Worm (Caenorhabditis elegans) whole organism, young adult: ENCODE results near the gene Y43F8C.5.
A peak's percentile ranks its signal among the peaks of the same experiment; 100 is the strongest.

ENCODE experiments used
- B0261.1 ChIP-seq: sonication (generic microtip); optimal IDR thresholded peaks from 2 replicates; lab custom pipeline; 2016; ENCODE audit warnings: mild to moderate bottlenecking, missing genetic modification characterization, moderate library complexity, missing compliant biosample characterization
- F23B12.7 ChIP-seq: sonication (generic microtip); optimal IDR thresholded peaks from 2 replicates; lab custom pipeline; 2017; ENCODE audit warnings: missing genetic modification characterization, mild to moderate bottlenecking, missing compliant biosample characterization, antibody characterized with exemption, moderate library complexity; ENCODE audit not compliant: insufficient read depth
- F49E8.2 ChIP-seq: sonication (generic microtip); optimal IDR thresholded peaks from 3 replicates; lab custom pipeline; 2017; ENCODE audit warnings: missing genetic modification characterization, mild to moderate bottlenecking, missing compliant biosample characterization, antibody characterized with exemption, moderate library complexity; ENCODE audit not compliant: insufficient read depth
- F55B11.4 ChIP-seq: sonication (generic microtip); optimal IDR thresholded peaks from 2 replicates; lab custom pipeline; 2016; ENCODE audit warnings: missing compliant biosample characterization, missing genetic modification characterization, borderline replicate concordance; ENCODE audit not compliant: insufficient read depth
- T26A5.8 ChIP-seq: sonication (generic microtip); optimal IDR thresholded peaks from 2 replicates; lab custom pipeline; 2016; ENCODE audit warnings: missing genetic modification characterization, missing compliant biosample characterization
- Y53G8AR.9 ChIP-seq: fragments of 200-800 bp; sonication (Bioruptor generic); conservative IDR thresholded peaks from 2 replicates; pipeline ENCODE4 v1.3.6; 2022; ENCODE audit warnings: missing genetic modification reagents, missing genetic modification characterization, missing compliant biosample characterization
- Y95B8A.8 ChIP-seq: fragments of 200-800 bp; sonication (Bioruptor generic); IDR thresholded peaks from 2 replicates; pipeline ENCODE4 v1.3.6; 2022; ENCODE audit warnings: missing genetic modification reagents, missing genetic modification characterization, missing compliant biosample characterization
- attf-3 ChIP-seq: fragments of 200-800 bp; sonication (Bioruptor generic); conservative IDR thresholded peaks from 2 replicates; pipeline ENCODE4 v1.3.6; 2022; ENCODE audit warnings: missing genetic modification reagents, missing genetic modification characterization, missing compliant biosample characterization
- attf-5 ChIP-seq: fragments of 200-800 bp; sonication (Bioruptor generic); optimal IDR thresholded peaks from 2 replicates; lab custom pipeline; 2018; ENCODE audit warnings: mild to moderate bottlenecking, missing genetic modification characterization, missing compliant biosample characterization
- attf-6 ChIP-seq: fragments of 200-800 bp; sonication (Bioruptor generic); IDR thresholded peaks from 2 replicates; pipeline ENCODE4 v1.3.6; 2022; ENCODE audit warnings: missing genetic modification reagents, missing genetic modification characterization, missing compliant biosample characterization
- bed-1 ChIP-seq: fragments of 200-800 bp; sonication (Bioruptor generic); IDR thresholded peaks from 2 replicates; pipeline ENCODE4 v1.3.6; 2022; ENCODE audit warnings: missing genetic modification reagents, missing genetic modification characterization, missing compliant biosample characterization
- ccch-3 ChIP-seq: fragments of 200-800 bp; sonication (Bioruptor generic); optimal IDR thresholded peaks from 2 replicates; lab custom pipeline; 2018; ENCODE audit warnings: mild to moderate bottlenecking, missing genetic modification characterization, missing compliant biosample characterization
- cebp-1 ChIP-seq, 2 experiments: fragments of 200-800 bp in 1 of 2; sonication (Bioruptor generic) in 1 of 2; sonication (generic microtip) in 1 of 2; IDR thresholded peaks in 1 of 2; optimal IDR thresholded peaks in 1 of 2; 2 replicates each; pipeline versions ENCODE4 v1.3.6 to Lab custom; 2017 to 2022; ENCODE audit warnings: missing compliant biosample characterization in 2 of 2, missing genetic modification characterization in 2 of 2, mild to moderate bottlenecking in 1 of 2, missing genetic modification reagents in 1 of 2, moderate library complexity in 1 of 2
- ceh-100 ChIP-seq: fragments of 200-800 bp; sonication (Bioruptor generic); IDR thresholded peaks from 2 replicates; pipeline ENCODE4 v1.3.6; 2022; ENCODE audit warnings: missing genetic modification reagents, missing genetic modification characterization, missing compliant biosample characterization
- ceh-27 ChIP-seq: fragments of 200-800 bp; sonication (Bioruptor generic); optimal IDR thresholded peaks from 2 replicates; lab custom pipeline; 2018; ENCODE audit warnings: mild to moderate bottlenecking, missing genetic modification characterization, moderate library complexity, missing compliant biosample characterization
- ceh-58 ChIP-seq: fragments of 200-800 bp; sonication (Bioruptor generic); IDR thresholded peaks from 2 replicates; pipeline ENCODE4 v1.3.6; 2022; ENCODE audit warnings: missing genetic modification characterization, missing compliant biosample characterization
- dox-1 ChIP-seq: fragments of 200-800 bp; sonication (Bioruptor generic); IDR thresholded peaks from 2 replicates; pipeline ENCODE4 v1.3.6; 2022; ENCODE audit warnings: missing genetic modification reagents, missing genetic modification characterization, missing compliant biosample characterization
- efl-1 ChIP-seq: fragments of 150-350 bp; optimal IDR thresholded peaks from 2 replicates; lab custom pipeline; 2014; ENCODE audit warnings: missing biosample characterization, missing genetic modification reagents, missing genetic modification characterization
- egl-44 ChIP-seq: fragments of 200-800 bp; sonication (Bioruptor generic); IDR thresholded peaks from 2 replicates; pipeline ENCODE4 v1.3.6; 2022; ENCODE audit warnings: missing genetic modification reagents, missing genetic modification characterization, missing compliant biosample characterization
- ets-4 ChIP-seq: fragments of 200-800 bp; sonication (Bioruptor generic); optimal IDR thresholded peaks from 2 replicates; lab custom pipeline; 2018; ENCODE audit warnings: mild to moderate bottlenecking, missing genetic modification characterization, missing compliant biosample characterization
- hlh-26 ChIP-seq: fragments of 200-800 bp; sonication (Bioruptor generic); conservative IDR thresholded peaks from 2 replicates; pipeline ENCODE4 v1.3.6; 2022; ENCODE audit warnings: missing genetic modification reagents, missing genetic modification characterization, missing compliant biosample characterization
- hmg-1.2 ChIP-seq: fragments of 200-800 bp; sonication (Bioruptor generic); IDR thresholded peaks from 2 replicates; pipeline ENCODE4 v1.3.6; 2022; ENCODE audit warnings: missing genetic modification reagents, missing genetic modification characterization, missing compliant biosample characterization
- hmg-20 ChIP-seq: fragments of 200-800 bp; sonication (Bioruptor generic); IDR thresholded peaks from 2 replicates; pipeline ENCODE4 v1.3.6; 2022; ENCODE audit warnings: missing genetic modification reagents, missing genetic modification characterization, missing compliant biosample characterization
- lin-40 ChIP-seq: sonication (generic microtip); optimal IDR thresholded peaks from 2 replicates; lab custom pipeline; 2016; ENCODE audit warnings: missing genetic modification characterization, mild to moderate bottlenecking, missing compliant biosample characterization, missing genotype, missing genetic modification reagents
- madf-6 ChIP-seq: fragments of 200-800 bp; sonication (Bioruptor generic); IDR thresholded peaks from 2 replicates; pipeline ENCODE4 v1.3.6; 2022; ENCODE audit warnings: missing genetic modification reagents, missing genetic modification characterization, missing compliant biosample characterization
- madf-8 ChIP-seq: fragments of 200-800 bp; sonication (Bioruptor generic); conservative IDR thresholded peaks from 2 replicates; pipeline ENCODE4 v1.3.6; 2022; ENCODE audit warnings: missing genetic modification reagents, missing genetic modification characterization, missing compliant biosample characterization
- mel-28 ChIP-seq: sonication (generic microtip); optimal IDR thresholded peaks from 2 replicates; lab custom pipeline; 2016; ENCODE audit warnings: borderline replicate concordance, mild to moderate bottlenecking, missing genetic modification characterization, missing compliant biosample characterization
- mes-4 ChIP-seq: sonication (generic microtip); optimal IDR thresholded peaks from 2 replicates; lab custom pipeline; 2016; ENCODE audit warnings: missing genotype, missing genetic modification characterization, missing compliant biosample characterization
- nfya-1 ChIP-seq: sonication (generic microtip); optimal IDR thresholded peaks from 2 replicates; lab custom pipeline; 2017; ENCODE audit warnings: antibody characterized with exemption, missing compliant biosample characterization, missing genetic modification characterization, borderline replicate concordance; ENCODE audit not compliant: insufficient read depth
- nhr-179 ChIP-seq: sonication (generic microtip); optimal IDR thresholded peaks from 2 replicates; lab custom pipeline; 2016; ENCODE audit warnings: mild to moderate bottlenecking, missing genetic modification characterization, missing compliant biosample characterization
- nhr-27 ChIP-seq: fragments of 200-800 bp; sonication (Bioruptor generic); optimal IDR thresholded peaks from 2 replicates; lab custom pipeline; 2018; ENCODE audit warnings: mild to moderate bottlenecking, missing genetic modification characterization, moderate library complexity, missing compliant biosample characterization
- nhr-80 ChIP-seq: sonication (generic microtip); optimal IDR thresholded peaks from 2 replicates; lab custom pipeline; 2016; ENCODE audit warnings: missing genetic modification characterization, missing compliant biosample characterization
- nhr-90 ChIP-seq: sonication (generic microtip); optimal IDR thresholded peaks from 2 replicates; lab custom pipeline; 2016; ENCODE audit warnings: missing genotype, mild to moderate bottlenecking, missing genetic modification characterization, missing compliant biosample characterization
- pbrm-1 ChIP-seq: fragments of 200-800 bp; sonication (Bioruptor generic); IDR thresholded peaks from 2 replicates; pipeline ENCODE4 v1.3.6; 2022; ENCODE audit warnings: missing genetic modification reagents, missing genetic modification characterization, missing compliant biosample characterization
- rpc-1 ChIP-seq, 2 experiments: fragments of 150-350 bp in 1 of 2; sonication (generic microtip) in 1 of 2; optimal IDR thresholded peaks; 2 replicates each; lab custom pipeline; 2014 to 2018; ENCODE audit warnings: missing biosample characterization in 1 of 2, missing genetic modification characterization in 1 of 2, missing genetic modification reagents in 1 of 2, missing genotype in 1 of 2
- sdz-38 ChIP-seq: sonication (generic microtip); optimal IDR thresholded peaks from 2 replicates; lab custom pipeline; 2016; ENCODE audit warnings: missing genotype, missing genetic modification characterization, missing compliant biosample characterization
- sea-2 ChIP-seq: fragments of 200-800 bp; sonication (Bioruptor generic); IDR thresholded peaks from 2 replicates; pipeline ENCODE4 v1.3.6; 2022; ENCODE audit warnings: missing genetic modification characterization, missing compliant biosample characterization
- snpc-1.1 ChIP-seq: sonication (generic microtip); optimal IDR thresholded peaks from 2 replicates; lab custom pipeline; 2017; ENCODE audit warnings: missing genetic modification characterization, mild to moderate bottlenecking, missing compliant biosample characterization, antibody characterized with exemption, moderate library complexity, missing genotype, missing genetic modification reagents; ENCODE audit not compliant: insufficient read depth
- snpc-3.4 ChIP-seq: sonication (generic microtip); optimal IDR thresholded peaks from 2 replicates; lab custom pipeline; 2017; ENCODE audit warnings: missing genetic modification characterization, mild to moderate bottlenecking, missing compliant biosample characterization, antibody characterized with exemption, moderate library complexity, missing genotype, missing genetic modification reagents
- ztf-25 ChIP-seq: fragments of 200-800 bp; sonication (Bioruptor generic); IDR thresholded peaks from 2 replicates; pipeline ENCODE4 v1.3.6; 2022; ENCODE audit warnings: missing genetic modification reagents, missing genetic modification characterization, missing compliant biosample characterization
- ztf-26 ChIP-seq: sonication (generic microtip); optimal IDR thresholded peaks from 2 replicates; lab custom pipeline; 2017; ENCODE audit warnings: missing genetic modification characterization, missing compliant biosample characterization
- ztf-6 ChIP-seq: fragments of 200-800 bp; sonication (Bioruptor generic); IDR thresholded peaks from 2 replicates; pipeline ENCODE4 v1.3.6; 2022; ENCODE audit warnings: missing genetic modification reagents, missing genetic modification characterization, missing compliant biosample characterization

The Y43F8C.5 gene

ce11 chrV:19666308-19666707 is 33.9 kb upstream of the Y43F8C.5 start:
- peak; percentile 26; the same call in 1 of the 2 replicates for TF ChIP-seq hmg-1.2 (GFP tag; lab: Robert Waterston, UW)
- no peak for TF ChIP-seq madf-8

ce11 chrV:19664574-19664973 is 32.1 kb upstream of the Y43F8C.5 start:
- TF ChIP-seq Y95B8A.8 (no peak), ztf-6 (GFP tag; lab: Robert Waterston, UW) (no peak), nhr-90 (tag; lab: Kevin White, UChicago) (no peak), ceh-58 (GFP tag; lab: Robert Waterston, UW) (no peak), nfya-1 (tag; lab: Kevin White, UChicago) (no peak), ztf-25 (GFP tag; lab: Robert Waterston, UW) (no peak), attf-6 (no peak), cebp-1 (GFP tag; IDR thresholded peaks at IDR 0.05; lab: Robert Waterston, UW) (no peak), cebp-1 (tag; optimal IDR thresholded peaks at IDR 0.05; lab: Kevin White, UChicago) (no peak), ztf-26 (tag; lab: Kevin White, UChicago) (no peak), Y53G8AR.9 (no peak), mes-4 (no peak), attf-3 (GFP tag; lab: Robert Waterston, UW) (no peak), nhr-80 (tag; lab: Kevin White, UChicago) (no peak), nhr-27 (no peak), sea-2 (GFP tag; lab: Robert Waterston, UW) (no peak), sdz-38 (tag; lab: Kevin White, UChicago) (no peak)

- TF ChIP-seq rpc-1 (optimal IDR thresholded peaks at IDR 0.05; lab: Kevin White, UChicago) (no peak), rpc-1 (tag; optimal IDR thresholded peaks at IDR 0.05; lab: Kevin White, UChicago) (peak; percentile 3), pbrm-1 (GFP tag; lab: Robert Waterston, UW) (no peak)
Measured at ce11 chrV:19655151-19655550, 22.7 kb upstream of the Y43F8C.5 start, which contains the start of gene dmd-3. dmd-3 (minus strand) TSS chrV:19655251.

ce11 chrV:19645572-19646155 is 13.2 kb upstream of the Y43F8C.5 start, which contains the start of gene Y43F8C.9:
Y43F8C.9 (plus strand) TSS chrV:19646105.
- TF ChIP-seq ceh-100 (GFP tag; lab: Robert Waterston, UW) = no peak
- no peak for TF ChIP-seq hlh-26 (GFP tag; lab: Robert Waterston, UW)
- TF ChIP-seq F23B12.7 (tag; lab: Kevin White, UChicago) = no peak
- TF ChIP-seq ztf-6 (GFP tag; lab: Robert Waterston, UW) = no peak
- TF ChIP-seq F49E8.2 (tag; lab: Kevin White, UChicago) = peak; percentile 29
- no peak for TF ChIP-seq bed-1
- peak; percentile 46 for TF ChIP-seq madf-8
- TF ChIP-seq madf-6 (GFP tag; lab: Robert Waterston, UW) = peak; percentile 57; the same call in 1 of the 2 replicates
- TF ChIP-seq nhr-179 = no peak
- no peak for TF ChIP-seq T26A5.8
- TF ChIP-seq attf-5 (GFP tag; lab: Kevin White, UChicago) = no peak
- no peak for TF ChIP-seq ccch-3 (GFP tag; lab: Kevin White, UChicago)
- no peak for TF ChIP-seq ets-4
- TF ChIP-seq lin-40 (tag; lab: Kevin White, UChicago) = no peak
- TF ChIP-seq snpc-1.1 (tag; lab: Kevin White, UChicago) = no peak
- no peak for TF ChIP-seq B0261.1 (tag; lab: Kevin White, UChicago)
- no peak for TF ChIP-seq F55B11.4 (tag; lab: Kevin White, UChicago)
- TF ChIP-seq ceh-27 (GFP tag; lab: Kevin White, UChicago) = no peak
- no peak for TF ChIP-seq egl-44 (GFP tag; lab: Robert Waterston, UW)
- TF ChIP-seq hmg-20 (GFP tag; lab: Robert Waterston, UW) = no peak
- no peak for TF ChIP-seq snpc-3.4
- TF ChIP-seq mel-28 (tag; lab: Kevin White, UChicago) = no peak
- peak; percentile 69 for TF ChIP-seq efl-1 (GFP tag; lab: Kevin White, UChicago)
- TF ChIP-seq dox-1 = no peak
